Worm (Caenorhabditis elegans) whole organism, early embryonic: ENCODE results near the gene ZK757.1.

Experiments used
- B0310.2 ChIP-seq: sonication (generic microtip); optimal IDR thresholded peaks from 2 replicates; lab custom pipeline; 2016; ENCODE audit warnings: mild to moderate bottlenecking, missing genetic modification characterization, missing compliant biosample characterization
- F13C5.2 ChIP-seq: sonication (generic microtip); optimal IDR thresholded peaks from 2 replicates; lab custom pipeline; 2017; ENCODE audit warnings: mild to moderate bottlenecking, missing genetic modification characterization, inconsistent platforms, missing compliant biosample characterization
- aly-1 ChIP-seq: sonication (generic microtip); optimal IDR thresholded peaks from 2 replicates; lab custom pipeline; 2016; ENCODE audit warnings: missing genetic modification characterization, missing compliant biosample characterization
- ama-1 ChIP-seq: fragments of 150-350 bp; optimal IDR thresholded peaks from 2 replicates; lab custom pipeline; 2014
- ceh-13 ChIP-seq: fragments of 200-800 bp; sonication (Bioruptor generic); optimal IDR thresholded peaks from 2 replicates; lab custom pipeline; 2018; ENCODE audit warnings: mild to moderate bottlenecking, missing genetic modification characterization, missing compliant biosample characterization
- ceh-36 ChIP-seq: sonication (generic microtip); optimal IDR thresholded peaks from 2 replicates; lab custom pipeline; 2016; ENCODE audit warnings: missing genetic modification characterization, inconsistent platforms, missing compliant biosample characterization
- ets-7 ChIP-seq: sonication (generic microtip); optimal IDR thresholded peaks from 2 replicates; lab custom pipeline; 2016; ENCODE audit warnings: missing genotype, missing genetic modification characterization, missing compliant biosample characterization
- flt-1 ChIP-seq: fragments of 200-800 bp; sonication (Bioruptor generic); IDR thresholded peaks from 2 replicates; pipeline ENCODE4 v1.3.6; 2022; ENCODE audit warnings: missing genetic modification characterization, missing compliant biosample characterization
- hmbx-1 ChIP-seq: sonication (generic microtip); optimal IDR thresholded peaks from 2 replicates; lab custom pipeline; 2016; ENCODE audit warnings: mild to moderate bottlenecking, missing genetic modification characterization, missing compliant biosample characterization
- hmg-4 ChIP-seq: fragments of 200-800 bp; sonication (Bioruptor generic); optimal IDR thresholded peaks from 2 replicates; lab custom pipeline; 2018; ENCODE audit warnings: mild to moderate bottlenecking, missing genetic modification characterization, missing compliant biosample characterization
- hnd-1 ChIP-seq: sonication (generic microtip); optimal IDR thresholded peaks from 2 replicates; lab custom pipeline; 2016; ENCODE audit warnings: missing genetic modification characterization, missing compliant biosample characterization
- pes-1 ChIP-seq: fragments of 200-800 bp; sonication (Bioruptor generic); IDR thresholded peaks from 2 replicates; pipeline ENCODE4 v1.3.6; 2022; ENCODE audit warnings: missing genetic modification reagents, missing genetic modification characterization, missing compliant biosample characterization
- scrt-1 ChIP-seq: fragments of 200-800 bp; sonication (Bioruptor generic); IDR thresholded peaks from 2 replicates; pipeline ENCODE4 v1.3.6; 2022; ENCODE audit warnings: missing genetic modification characterization, missing compliant biosample characterization
- sea-1 ChIP-seq: fragments of 200-800 bp; sonication (Bioruptor generic); conservative IDR thresholded peaks from 2 replicates; pipeline ENCODE4 v1.3.6; 2022; ENCODE audit warnings: missing genetic modification characterization, missing compliant biosample characterization
- tbx-11 ChIP-seq: fragments of 200-800 bp; sonication (Bioruptor generic); IDR thresholded peaks from 2 replicates; pipeline ENCODE4 v1.3.6; 2022; ENCODE audit warnings: missing genetic modification characterization, missing compliant biosample characterization
- tbx-37 ChIP-seq: fragments of 200-800 bp; sonication (Bioruptor generic); conservative IDR thresholded peaks from 2 replicates; pipeline ENCODE4 v1.3.6; 2022; ENCODE audit warnings: missing genetic modification reagents, missing genetic modification characterization, missing compliant biosample characterization
- tra-4 ChIP-seq: sonication (generic microtip); optimal IDR thresholded peaks from 2 replicates; lab custom pipeline; 2017; ENCODE audit warnings: missing genetic modification characterization, missing compliant biosample characterization

The ZK757.1 gene

DNA sequence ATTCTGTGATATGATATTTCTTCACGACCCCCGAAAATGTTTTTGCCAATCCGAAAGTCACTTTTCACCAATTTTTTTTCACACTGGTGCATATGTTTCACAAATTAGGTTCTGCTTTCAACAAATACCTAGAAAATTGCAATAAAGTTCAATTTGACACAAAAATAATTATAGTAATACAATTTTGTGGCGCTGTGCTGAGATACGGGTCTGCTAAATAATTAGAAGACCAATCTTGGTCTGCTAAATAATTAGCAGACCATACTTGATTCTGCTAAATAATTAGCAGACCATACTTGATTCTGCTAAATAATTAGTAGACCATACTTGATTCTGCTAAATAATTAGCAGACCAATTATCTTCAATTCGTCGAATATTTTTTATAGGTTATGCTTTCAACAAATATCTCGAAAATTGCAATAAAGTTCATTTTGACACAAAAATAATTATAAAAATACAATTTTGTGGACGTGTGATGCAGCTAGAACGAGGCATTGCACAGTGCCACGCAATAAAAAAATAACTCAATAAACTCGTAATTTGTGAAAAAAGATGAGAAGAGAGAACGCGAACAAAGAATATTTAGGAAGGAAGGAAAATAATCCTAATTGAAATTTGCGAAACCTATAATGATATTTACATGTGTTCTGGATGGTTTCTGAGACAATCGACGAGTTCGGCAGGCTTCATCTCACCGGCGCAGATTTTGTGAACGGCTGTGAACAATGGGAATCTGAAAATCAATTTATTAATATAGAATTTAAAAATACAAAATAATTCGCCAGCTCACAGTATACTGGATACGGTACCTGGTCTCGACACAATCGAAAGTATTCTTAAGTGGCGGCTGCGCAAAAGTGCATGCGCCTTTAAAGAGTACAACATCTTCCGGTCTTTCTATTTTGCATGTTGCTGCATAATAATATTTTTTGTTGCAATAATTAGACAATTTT, 17.0 kb downstream of the ZK757.1 start:
- TF ChIP-seq F13C5.2 (tag; lab: Kevin White, UChicago) = no peak
- TF ChIP-seq flt-1 (GFP tag; lab: Robert Waterston, UW) = no peak
- TF ChIP-seq tbx-11 (GFP tag; lab: Robert Waterston, UW) = no peak
- no peak for TF ChIP-seq tra-4 (tag; lab: Kevin White, UChicago)
- TF ChIP-seq ama-1 (lab: Kevin White, UChicago) = peak; percentile 35

DNA sequence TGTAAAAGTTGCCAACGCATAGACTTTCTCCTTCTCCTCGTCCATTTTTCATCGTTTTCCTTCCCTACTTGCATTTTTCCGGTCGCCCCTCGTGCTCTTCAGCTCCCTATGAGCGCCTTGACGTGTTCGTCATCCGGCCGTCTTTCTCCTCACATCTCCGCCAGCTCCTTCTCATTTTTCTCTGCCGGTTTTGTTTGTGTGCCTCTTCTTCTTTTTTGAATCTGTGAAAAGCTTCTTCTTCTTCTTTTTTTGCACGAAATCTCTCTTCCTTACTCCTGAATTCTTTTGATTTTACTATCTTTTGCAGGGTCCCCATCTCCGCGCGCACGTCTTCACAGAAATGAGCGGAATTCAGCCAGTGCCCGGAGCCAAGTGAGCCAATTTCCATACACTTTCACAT, 19.4 kb downstream of the ZK757.1 start, which contains the start of gene K11H3.3:
K11H3.3 (plus strand) TSS at position 308 of the 400 bp plus-strand sequence.
- TF ChIP-seq F13C5.2 (tag; lab: Kevin White, UChicago) (no peak), tbx-37 (no peak), ets-7 (tag; lab: Kevin White, UChicago) (no peak), hmg-4 (GFP tag; lab: Kevin White, UChicago) (no peak), hnd-1 (tag; lab: Kevin White, UChicago) (no peak), ama-1 (lab: Kevin White, UChicago) (no peak), sea-1 (GFP tag; lab: Robert Waterston, UW) (no peak), ceh-13 (GFP tag; lab: Kevin White, UChicago) (no peak), tbx-11 (GFP tag; lab: Robert Waterston, UW) (no peak)

DNA sequence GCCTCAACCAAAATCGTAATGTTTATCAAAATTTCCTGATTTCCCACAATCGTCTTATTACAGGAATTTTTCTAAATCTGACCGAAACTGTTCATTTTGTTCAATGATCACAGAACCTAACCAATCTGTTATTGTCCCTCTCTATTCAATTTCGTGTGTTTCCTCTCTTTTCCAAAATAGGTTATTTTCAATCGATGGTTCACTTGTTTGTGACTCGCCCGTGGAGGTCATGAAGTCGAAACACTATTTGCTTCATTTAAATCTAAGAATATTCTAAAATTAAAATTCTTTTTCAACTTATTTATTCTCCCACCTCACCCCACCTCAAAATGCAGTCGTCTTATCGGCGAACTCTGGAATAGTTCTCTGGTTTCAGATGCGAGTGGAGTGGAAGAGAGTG, 20.1 kb downstream of the ZK757.1 start:
- TF ChIP-seq flt-1 (GFP tag; lab: Robert Waterston, UW) (no peak), sea-1 (GFP tag; lab: Robert Waterston, UW) (no peak), ceh-36 (tag; lab: Kevin White, UChicago) (no peak), tbx-37 (no peak), aly-1 (tag; lab: Kevin White, UChicago) (no peak), F13C5.2 (tag; lab: Kevin White, UChicago) (no peak)

DNA sequence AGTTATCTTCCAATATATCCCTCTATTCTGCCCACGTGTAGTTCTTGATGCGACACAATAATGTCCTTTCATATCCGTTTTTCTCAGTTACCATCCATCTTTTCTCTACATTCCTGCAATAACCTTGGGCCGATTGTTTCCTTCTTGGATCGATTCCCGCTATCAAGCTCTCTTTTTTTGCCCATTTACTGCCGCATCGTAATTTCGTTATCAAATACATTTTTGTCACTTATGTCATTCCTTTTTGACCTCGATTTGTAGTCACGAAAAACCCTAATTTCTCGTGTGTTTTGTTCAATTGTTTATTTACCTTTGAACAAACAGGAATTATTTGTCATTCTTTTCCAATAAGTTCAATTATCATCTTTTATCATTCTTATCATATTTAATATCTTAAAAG, 21.0 kb downstream of the ZK757.1 start:
- TF ChIP-seq flt-1 (GFP tag; lab: Robert Waterston, UW) (no peak), hnd-1 (tag; lab: Kevin White, UChicago) (no peak), F13C5.2 (tag; lab: Kevin White, UChicago) (no peak), hmbx-1 (tag; lab: Kevin White, UChicago) (no peak), ceh-36 (tag; lab: Kevin White, UChicago) (no peak), aly-1 (tag; lab: Kevin White, UChicago) (no peak), sea-1 (GFP tag; lab: Robert Waterston, UW) (no peak), ama-1 (lab: Kevin White, UChicago) (no peak), hmg-4 (GFP tag; lab: Kevin White, UChicago) (no peak), B0310.2 (no peak), tbx-37 (no peak), ceh-13 (GFP tag; lab: Kevin White, UChicago) (no peak), ets-7 (tag; lab: Kevin White, UChicago) (no peak), pes-1 (GFP tag; lab: Robert Waterston, UW) (no peak), tra-4 (tag; lab: Kevin White, UChicago) (no peak)

DNA sequence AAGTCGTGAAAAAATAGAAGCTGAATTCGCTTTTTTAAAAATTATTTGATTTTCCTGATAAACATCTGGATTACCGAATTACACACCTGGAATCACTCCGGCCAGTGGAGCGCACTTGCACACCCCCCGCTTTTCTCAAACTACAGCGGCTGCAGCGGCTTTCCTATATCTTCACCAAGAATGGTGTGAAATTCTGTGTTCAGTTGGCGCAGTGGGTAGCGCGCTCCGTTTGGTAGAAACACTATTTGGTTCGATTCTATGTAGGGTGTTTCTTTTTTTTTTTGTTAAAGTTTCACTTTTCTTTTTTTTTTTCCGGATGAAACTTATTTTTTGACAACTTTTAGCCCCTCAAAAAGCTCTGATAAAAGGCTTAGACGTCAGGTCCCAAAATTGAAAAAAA, 21.8 kb downstream of the ZK757.1 start:
- peak; percentile 71; the same call in 1 of the 2 replicates for TF ChIP-seq flt-1 (GFP tag; lab: Robert Waterston, UW)
- TF ChIP-seq tbx-37 = peak; percentile 73
- peak; percentile 80 for TF ChIP-seq pes-1 (GFP tag; lab: Robert Waterston, UW)
- peak; percentile 74; the same call in 1 of the 2 replicates for TF ChIP-seq tbx-11 (GFP tag; lab: Robert Waterston, UW)
- TF ChIP-seq scrt-1 (GFP tag; lab: Robert Waterston, UW) = peak; percentile 73

DNA sequence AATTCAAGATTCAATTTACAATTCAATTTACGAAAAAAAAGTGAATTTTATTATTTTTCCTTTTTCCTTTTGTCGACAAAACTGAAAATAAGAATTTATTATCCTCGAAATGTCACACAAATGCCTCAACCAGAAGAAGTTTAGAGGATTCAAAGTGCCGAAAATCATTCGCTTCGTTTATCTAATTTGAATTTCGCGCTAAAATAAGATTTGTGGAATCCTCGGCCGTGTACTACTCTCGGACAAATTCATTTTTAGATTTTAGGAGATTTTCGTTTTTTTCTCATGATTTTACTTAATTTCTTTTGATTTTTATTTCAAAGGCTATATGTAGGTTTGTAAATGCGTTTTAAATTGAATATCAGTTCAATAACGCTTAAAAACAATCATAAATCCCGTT, 22.3 kb downstream of the ZK757.1 start:
- TF ChIP-seq tbx-37 (no peak), scrt-1 (GFP tag; lab: Robert Waterston, UW) (no peak), flt-1 (GFP tag; lab: Robert Waterston, UW) (no peak), hmg-4 (GFP tag; lab: Kevin White, UChicago) (no peak), pes-1 (GFP tag; lab: Robert Waterston, UW) (no peak), F13C5.2 (tag; lab: Kevin White, UChicago) (no peak), ceh-36 (tag; lab: Kevin White, UChicago) (no peak), hmbx-1 (tag; lab: Kevin White, UChicago) (no peak), B0310.2 (no peak), hnd-1 (tag; lab: Kevin White, UChicago) (no peak), tbx-11 (GFP tag; lab: Robert Waterston, UW) (no peak), tra-4 (tag; lab: Kevin White, UChicago) (no peak), ama-1 (lab: Kevin White, UChicago) (no peak)

DNA sequence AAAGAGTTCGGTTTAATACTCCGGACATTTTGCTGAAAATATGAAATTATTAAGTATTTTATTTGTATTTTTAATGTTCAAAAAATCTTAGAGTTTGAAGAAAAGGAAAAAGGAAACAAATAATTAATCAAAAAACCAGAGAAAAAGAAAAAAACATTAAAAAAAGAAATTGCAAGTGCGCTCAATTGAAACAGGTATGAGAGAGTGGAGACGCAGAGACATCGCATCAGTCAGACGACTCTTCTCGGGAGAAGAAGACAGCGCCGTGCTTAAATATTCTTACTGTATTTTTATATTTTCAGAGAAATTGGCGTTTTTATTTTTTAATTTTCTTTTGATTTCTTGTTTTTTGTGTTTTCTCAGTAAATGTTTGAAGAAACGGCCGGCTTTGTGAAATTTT, 22.8 kb downstream of the ZK757.1 start, which contains the start of gene mrpl-36:
mrpl-36 (minus strand) TSS at position 34 of the 400 bp plus-strand sequence.
- TF ChIP-seq B0310.2 (no peak), aly-1 (tag; lab: Kevin White, UChicago) (no peak), scrt-1 (GFP tag; lab: Robert Waterston, UW) (no peak), tbx-37 (no peak), pes-1 (GFP tag; lab: Robert Waterston, UW) (no peak), hmg-4 (GFP tag; lab: Kevin White, UChicago) (no peak), tbx-11 (GFP tag; lab: Robert Waterston, UW) (no peak), flt-1 (GFP tag; lab: Robert Waterston, UW) (no peak), F13C5.2 (tag; lab: Kevin White, UChicago) (no peak), sea-1 (GFP tag; lab: Robert Waterston, UW) (no peak), hmbx-1 (tag; lab: Kevin White, UChicago) (no peak), ets-7 (tag; lab: Kevin White, UChicago) (no peak), ceh-13 (GFP tag; lab: Kevin White, UChicago) (no peak), tra-4 (tag; lab: Kevin White, UChicago) (no peak)
